Worm (Caenorhabditis elegans) whole organism, L3 larva: ENCODE measurements around the gene F09F9.1.
A peak's percentile ranks its signal among the peaks of the same experiment; 100 is the strongest.

Experiments used
- ZK546.5 ChIP-seq: sonication (generic microtip); optimal IDR thresholded peaks from 2 replicates; lab custom pipeline; 2017; ENCODE audit warnings: missing biosample characterization, missing genetic modification characterization
- aly-2 ChIP-seq: fragments of 150-350 bp; optimal IDR thresholded peaks from 2 replicates; lab custom pipeline; 2014; ENCODE audit warnings: missing biosample characterization, missing genetic modification characterization
- ama-1 ChIP-seq: fragments of 150-350 bp; optimal IDR thresholded peaks from 2 replicates; lab custom pipeline; 2018
- ceh-16 ChIP-seq: sonication (generic microtip); optimal IDR thresholded peaks from 2 replicates; lab custom pipeline; 2017; ENCODE audit warnings: missing biosample characterization, missing genetic modification characterization
- ceh-82 ChIP-seq: fragments of 150-350 bp; optimal IDR thresholded peaks from 2 replicates; lab custom pipeline; 2014; ENCODE audit warnings: missing biosample characterization, missing genetic modification characterization
- daf-12 ChIP-seq: fragments of 150-350 bp; optimal IDR thresholded peaks from 2 replicates; lab custom pipeline; 2014; ENCODE audit warnings: missing biosample characterization, missing genetic modification reagents, missing genetic modification characterization
- egl-27 ChIP-seq: sonication (generic microtip); optimal IDR thresholded peaks from 4 replicates; lab custom pipeline; 2017; ENCODE audit warnings: missing biosample characterization, missing genetic modification reagents, missing genetic modification characterization
- egl-5 ChIP-seq: fragments of 150-350 bp; optimal IDR thresholded peaks from 2 replicates; lab custom pipeline; 2017; ENCODE audit warnings: missing biosample characterization, missing genetic modification reagents, missing genetic modification characterization, inconsistent platforms
- elt-2 ChIP-seq: sonication (generic microtip); optimal IDR thresholded peaks from 2 replicates; lab custom pipeline; 2016; ENCODE audit warnings: missing genetic modification reagents, mild to moderate bottlenecking, missing genetic modification characterization, missing compliant biosample characterization
- eor-1 ChIP-seq, 2 experiments: fragments of 150-350 bp; optimal IDR thresholded peaks; 2 replicates each; lab custom pipeline; 2014 to 2018; ENCODE audit warnings: missing biosample characterization in 2 of 2, missing genetic modification characterization in 2 of 2
- fkh-10 ChIP-seq: sonication (generic microtip); optimal IDR thresholded peaks from 2 replicates; lab custom pipeline; 2017; ENCODE audit warnings: missing biosample characterization, missing genetic modification reagents, missing genetic modification characterization
- fkh-2 ChIP-seq: fragments of 150-350 bp; optimal IDR thresholded peaks from 2 replicates; lab custom pipeline; 2014; ENCODE audit warnings: missing biosample characterization, missing genetic modification reagents, missing genetic modification characterization
- fos-1 ChIP-seq: fragments of 150-350 bp; optimal IDR thresholded peaks from 2 replicates; lab custom pipeline; 2014; ENCODE audit warnings: missing biosample characterization, missing genetic modification characterization
- hmg-11 ChIP-seq: sonication (generic microtip); optimal IDR thresholded peaks from 2 replicates; lab custom pipeline; 2016; ENCODE audit warnings: missing genetic modification characterization, missing compliant biosample characterization
- lin-39 ChIP-seq: fragments of 150-350 bp; optimal IDR thresholded peaks from 2 replicates; lab custom pipeline; 2018; ENCODE audit warnings: missing biosample characterization, missing genetic modification reagents, missing genetic modification characterization
- lsy-12 ChIP-seq: sonication (generic microtip); optimal IDR thresholded peaks from 2 replicates; lab custom pipeline; 2016; ENCODE audit warnings: mild to moderate bottlenecking, missing genetic modification characterization, missing compliant biosample characterization
- mdl-1 ChIP-seq: fragments of 150-350 bp; optimal IDR thresholded peaks from 2 replicates; lab custom pipeline; 2014; ENCODE audit warnings: missing biosample characterization, missing genetic modification characterization
- mml-1 ChIP-seq: fragments of 150-350 bp; sonication (generic microtip); optimal IDR thresholded peaks from 3 replicates; lab custom pipeline; 2014; ENCODE audit warnings: missing biosample characterization, missing genetic modification characterization
- nfya-1 ChIP-seq: sonication (generic microtip); optimal IDR thresholded peaks from 2 replicates; lab custom pipeline; 2017; ENCODE audit warnings: missing genetic modification characterization, mild to moderate bottlenecking, missing compliant biosample characterization, antibody characterized with exemption, moderate library complexity; ENCODE audit not compliant: insufficient read depth
- nhr-23 ChIP-seq: fragments of 150-350 bp; optimal IDR thresholded peaks from 2 replicates; lab custom pipeline; 2014; ENCODE audit warnings: missing biosample characterization, missing genetic modification reagents, missing genetic modification characterization
- nhr-25 ChIP-seq: sonication (generic microtip); optimal IDR thresholded peaks from 2 replicates; lab custom pipeline; 2017; ENCODE audit warnings: missing biosample characterization, missing genetic modification characterization
- nhr-28 ChIP-seq: fragments of 150-350 bp; optimal IDR thresholded peaks from 2 replicates; lab custom pipeline; 2014; ENCODE audit warnings: missing biosample characterization, missing genetic modification characterization
- nhr-43 ChIP-seq: sonication (generic microtip); optimal IDR thresholded peaks from 2 replicates; lab custom pipeline; 2016; ENCODE audit warnings: mild to moderate bottlenecking, missing genetic modification characterization, missing compliant biosample characterization; ENCODE audit not compliant: poor library complexity, severe bottlenecking
- nhr-76 ChIP-seq: fragments of 150-350 bp; sonication (generic microtip); optimal IDR thresholded peaks from 5 replicates; lab custom pipeline; 2014; ENCODE audit warnings: missing biosample characterization, missing genetic modification characterization
- nhr-77 ChIP-seq: fragments of 150-350 bp; optimal IDR thresholded peaks from 2 replicates; lab custom pipeline; 2014; ENCODE audit warnings: missing biosample characterization, missing genetic modification characterization
- pha-4 ChIP-seq: fragments of 150-350 bp; optimal IDR thresholded peaks from 2 replicates; lab custom pipeline; 2014; ENCODE audit warnings: missing biosample characterization, missing genetic modification reagents, missing genetic modification characterization
- skn-1 ChIP-seq: fragments of 150-350 bp; optimal IDR thresholded peaks from 2 replicates; lab custom pipeline; 2014; ENCODE audit warnings: missing biosample characterization, missing genetic modification characterization
- snpc-4 ChIP-seq: fragments of 150-350 bp; optimal IDR thresholded peaks from 2 replicates; lab custom pipeline; 2014; ENCODE audit warnings: missing biosample characterization, missing genetic modification characterization
- unc-39 ChIP-seq: sonication (generic microtip); optimal IDR thresholded peaks from 4 replicates; lab custom pipeline; 2017; ENCODE audit warnings: missing biosample characterization, missing genetic modification characterization
- unc-62 ChIP-seq: fragments of 150-350 bp; sonication (generic microtip); optimal IDR thresholded peaks from 4 replicates; lab custom pipeline; 2014; ENCODE audit warnings: missing biosample characterization, missing genetic modification reagents, missing genetic modification characterization
- zag-1 ChIP-seq: fragments of 150-350 bp; optimal IDR thresholded peaks from 2 replicates; lab custom pipeline; 2014; ENCODE audit warnings: missing biosample characterization, missing genetic modification characterization
- ztf-11 ChIP-seq: fragments of 150-350 bp; optimal IDR thresholded peaks from 2 replicates; lab custom pipeline; 2014; ENCODE audit warnings: missing biosample characterization, missing genetic modification characterization
- ztf-4 ChIP-seq: fragments of 150-350 bp; optimal IDR thresholded peaks from 2 replicates; lab custom pipeline; 2014; ENCODE audit warnings: missing biosample characterization, missing genetic modification characterization

F09F9.1 gene

DNA sequence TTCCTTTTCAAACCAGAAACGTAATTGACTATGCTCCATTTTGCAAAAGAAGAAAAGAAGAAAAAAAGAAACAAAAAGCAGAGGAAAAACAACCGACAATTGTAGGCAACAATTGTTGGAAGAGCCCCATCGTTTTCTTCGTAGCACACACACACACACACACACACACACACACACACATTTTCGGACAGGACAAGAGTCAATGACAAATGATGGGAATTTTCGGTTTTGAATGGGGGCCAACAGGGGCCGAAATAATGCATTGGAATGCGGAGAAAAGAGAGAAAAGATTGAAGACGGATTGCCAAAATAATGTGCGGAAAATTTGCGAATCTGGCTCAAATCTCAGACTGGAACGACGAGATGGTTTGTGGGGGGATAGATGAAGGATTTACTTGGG lies 39.7 kb downstream of the F09F9.1 start:
- peak; percentile 82 for TF ChIP-seq egl-5 (tag; lab: Kevin White, UChicago)
- TF ChIP-seq nhr-43, result no peak
- TF ChIP-seq lin-39 (tag; lab: Kevin White, UChicago), result peak; percentile 92
- peak; percentile 24 for TF ChIP-seq nfya-1 (tag; lab: Kevin White, UChicago)

DNA sequence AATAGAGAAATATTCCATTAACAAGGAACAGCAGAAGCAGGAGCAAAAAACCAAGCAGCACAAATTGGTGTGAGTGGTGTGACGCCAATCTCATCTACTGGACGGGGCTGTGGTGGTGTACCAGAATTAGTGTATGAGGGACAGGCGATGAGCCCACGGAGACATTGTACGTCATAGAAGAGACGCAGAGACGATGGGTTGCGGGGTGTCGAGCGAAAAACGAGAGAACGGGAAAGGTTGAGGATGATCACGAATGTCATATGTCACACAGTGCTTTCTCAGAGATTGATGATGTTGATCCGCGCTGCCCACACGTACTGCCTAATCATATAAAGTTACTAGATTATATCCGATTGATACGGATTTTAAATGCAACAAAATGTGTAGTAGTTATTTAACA lies 42.8 kb downstream of the F09F9.1 start:
- peak; percentile 56 for TF ChIP-seq lin-39 (tag; lab: Kevin White, UChicago)
- no peak for TF ChIP-seq egl-27 (tag; lab: Kevin White, UChicago)
- no peak for TF ChIP-seq ztf-4 (tag; lab: Kevin White, UChicago)
- TF ChIP-seq fkh-2, result no peak
- TF ChIP-seq lsy-12 (tag; lab: Kevin White, UChicago), result no peak
- TF ChIP-seq ceh-16 (tag; lab: Kevin White, UChicago), result no peak
- peak; percentile 26 for TF ChIP-seq unc-62
- TF ChIP-seq nhr-77 (tag; lab: Kevin White, UChicago), result no peak
- no peak for TF ChIP-seq mdl-1 (tag; lab: Kevin White, UChicago)
- TF ChIP-seq nhr-23 (tag; lab: Kevin White, UChicago), result peak; percentile 25
- no peak for TF ChIP-seq ceh-82
- TF ChIP-seq fkh-10, result no peak
- no peak for TF ChIP-seq eor-1 (tag; optimal IDR thresholded peaks at IDR 0.05; lab: Kevin White, UChicago)
- no peak for TF ChIP-seq unc-39 (tag; lab: Kevin White, UChicago)
- no peak for TF ChIP-seq ZK546.5 (tag; lab: Kevin White, UChicago)
- TF ChIP-seq ztf-11, result no peak
- TF ChIP-seq aly-2, result no peak
- TF ChIP-seq ama-1 (lab: Kevin White, UChicago), result peak; percentile 49
- TF ChIP-seq nfya-1 (tag; lab: Kevin White, UChicago), result peak; percentile 35
- no peak for TF ChIP-seq daf-12 (tag; lab: Kevin White, UChicago)
- no peak for TF ChIP-seq zag-1
- no peak for TF ChIP-seq nhr-28 (tag; lab: Kevin White, UChicago)
- no peak for TF ChIP-seq snpc-4 (tag; lab: Kevin White, UChicago)
- TF ChIP-seq elt-2 (tag; lab: Kevin White, UChicago), result no peak
- no peak for TF ChIP-seq nhr-25 (tag; lab: Kevin White, UChicago)
- TF ChIP-seq pha-4 (tag; lab: Kevin White, UChicago), result no peak
- peak; percentile 34 for TF ChIP-seq hmg-11 (tag; lab: Kevin White, UChicago)

DNA sequence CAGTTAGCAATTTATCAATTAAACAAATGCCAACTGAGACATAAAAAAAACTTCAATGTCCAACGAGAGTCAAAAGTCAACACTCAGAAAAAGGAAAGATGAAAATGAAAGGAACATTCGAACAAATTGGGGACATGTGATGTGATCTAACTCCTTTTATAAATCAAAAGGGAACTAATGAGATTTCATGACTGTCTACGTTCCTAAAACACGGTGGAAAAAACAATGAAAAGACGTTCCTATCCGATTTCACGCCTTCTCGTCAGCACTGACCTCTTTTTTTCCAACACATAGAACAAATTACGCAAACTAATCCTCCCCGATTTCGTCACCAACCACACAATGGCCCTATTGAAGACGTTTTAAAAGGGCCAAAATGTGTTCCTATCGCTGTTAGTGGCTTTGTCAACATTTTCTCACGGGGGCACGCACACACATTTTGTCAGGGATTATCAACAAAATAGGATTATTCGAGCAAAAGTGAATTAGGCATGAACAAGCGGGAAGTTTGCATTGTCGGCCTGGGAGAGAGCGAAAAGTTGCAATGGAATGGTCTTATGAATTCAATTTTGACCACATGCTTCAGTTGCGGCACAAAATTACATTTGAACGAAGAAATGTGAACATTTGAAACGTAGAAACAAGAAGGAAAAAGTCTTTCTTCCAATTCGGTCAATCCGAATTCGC lies 44.2 kb downstream of the F09F9.1 start:
- TF ChIP-seq egl-5 (tag; lab: Kevin White, UChicago), result peak; percentile 38
- no peak for TF ChIP-seq pha-4 (tag; lab: Kevin White, UChicago)
- peak; percentile 0 for TF ChIP-seq hmg-11 (tag; lab: Kevin White, UChicago)
- TF ChIP-seq zag-1, result no peak
- peak; percentile 78 for TF ChIP-seq nhr-23 (tag; lab: Kevin White, UChicago)
- TF ChIP-seq snpc-4 (tag; lab: Kevin White, UChicago), result no peak

DNA sequence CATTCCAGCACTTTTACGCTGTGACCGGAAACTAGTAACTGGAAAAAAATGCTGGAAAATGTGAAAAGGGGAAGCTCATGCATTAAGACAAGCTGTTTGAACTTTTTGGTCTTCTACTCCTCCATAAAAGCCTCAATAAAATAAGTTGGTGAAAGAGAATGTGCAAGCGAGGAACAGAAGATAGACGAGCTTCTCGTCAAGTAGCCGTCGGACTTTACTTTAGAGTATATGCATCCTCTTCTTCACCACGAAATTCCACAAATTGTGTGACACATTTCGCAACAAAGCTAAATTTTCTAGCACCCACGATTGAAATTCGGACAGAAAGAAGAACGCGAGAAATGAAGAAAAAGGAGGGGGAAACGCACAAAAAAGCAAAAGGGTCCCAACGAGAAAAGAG lies 44.8 kb downstream of the F09F9.1 start:
- TF ChIP-seq nhr-43, result no peak
- peak; percentile 1 for TF ChIP-seq fkh-10

DNA sequence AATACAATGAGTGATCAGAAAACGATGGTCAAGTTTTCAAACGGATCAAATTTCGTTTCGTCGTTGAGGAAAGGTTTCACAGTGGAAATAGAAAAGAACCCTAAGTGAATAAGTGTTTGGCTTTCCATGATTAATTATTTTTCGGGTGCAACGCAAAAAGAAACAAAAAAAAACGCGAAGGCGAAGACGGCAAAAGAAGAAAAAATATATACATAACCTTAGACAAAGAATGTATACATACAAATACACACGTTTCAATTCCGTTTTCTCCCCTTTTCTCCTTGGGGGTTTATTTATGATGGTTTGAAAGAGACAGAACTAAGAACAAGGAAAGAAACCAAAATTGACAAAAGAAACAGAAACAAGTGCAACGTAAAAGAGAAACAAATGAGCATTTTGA lies 46.8 kb downstream of the F09F9.1 start:
- TF ChIP-seq egl-5 (tag; lab: Kevin White, UChicago), result no peak

DNA sequence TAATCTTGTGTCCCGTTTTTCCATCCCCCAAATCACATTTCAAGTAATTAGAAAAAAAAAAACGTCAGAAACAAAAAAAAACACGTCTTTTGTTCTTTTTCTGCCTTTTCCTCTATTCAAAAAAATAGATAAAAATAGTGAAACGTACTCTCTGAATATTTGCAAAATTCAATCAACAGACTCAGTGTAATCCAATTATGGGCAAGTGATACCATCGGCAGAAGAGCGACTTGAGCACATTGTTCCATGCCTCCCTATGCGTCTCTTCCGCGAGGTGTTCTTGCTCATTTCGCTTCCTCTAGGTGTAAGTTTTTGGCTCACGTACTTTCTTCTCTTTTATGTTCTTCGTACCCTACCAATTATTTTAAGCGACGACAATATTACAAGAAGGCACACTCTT lies 48.3 kb downstream of the F09F9.1 start, which contains the start of gene ZK470.1:
TSS of gene ZK470.1 (plus strand) at position 301 of the 400 bp plus-strand sequence.
- TF ChIP-seq mml-1, result no peak
- TF ChIP-seq nhr-23 (tag; lab: Kevin White, UChicago), result no peak
- TF ChIP-seq fkh-2, result no peak
- no peak for TF ChIP-seq hmg-11 (tag; lab: Kevin White, UChicago)
- no peak for TF ChIP-seq elt-2 (tag; lab: Kevin White, UChicago)
- TF ChIP-seq nhr-76 (tag; lab: Kevin White, UChicago), result no peak
- TF ChIP-seq egl-5 (tag; lab: Kevin White, UChicago), result no peak
- no peak for TF ChIP-seq snpc-4 (tag; lab: Kevin White, UChicago)
- no peak for TF ChIP-seq fos-1
- no peak for TF ChIP-seq aly-2
- TF ChIP-seq lin-39 (tag; lab: Kevin White, UChicago), result no peak
- TF ChIP-seq eor-1 (tag; optimal IDR thresholded peaks at IDR 0.05; lab: Kevin White, UChicago), result no peak
- TF ChIP-seq zag-1, result no peak
- TF ChIP-seq daf-12 (tag; lab: Kevin White, UChicago), result no peak
- TF ChIP-seq unc-62, result no peak
- TF ChIP-seq skn-1 (tag; lab: Kevin White, UChicago), result no peak
- no peak for TF ChIP-seq ZK546.5 (tag; lab: Kevin White, UChicago)
